Fruit fly (Drosophila melanogaster): Measurements from ENCODE around the gene Osi17.

DNA sequence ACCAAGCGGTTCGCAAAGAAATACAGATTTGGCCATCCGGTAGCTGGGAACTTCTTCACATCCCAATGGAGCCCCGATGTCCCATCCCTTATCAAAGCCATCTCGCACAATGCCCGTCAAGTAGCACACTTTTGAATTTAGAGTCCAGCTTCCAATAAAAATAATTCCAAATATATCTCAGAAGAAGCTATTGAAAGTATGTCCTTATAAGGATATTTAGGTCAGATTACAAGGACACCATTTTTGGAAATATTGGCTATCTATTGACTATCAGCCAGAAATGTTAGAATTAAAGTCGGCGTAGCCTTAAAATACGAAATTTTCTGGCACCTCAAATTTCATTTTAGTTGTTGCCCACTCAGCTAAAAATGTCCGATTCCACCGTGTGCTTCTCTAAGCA, 31.1 kb downstream of the Osi17 start, which contains the start of gene CG10298:
- TF ChIP-seq psq (optimal IDR thresholded peaks at IDR 0.05), result no peak
- TF ChIP-seq pan (optimal IDR thresholded peaks at IDR 0.05), result no peak
- no peak for TF ChIP-seq usp (GFP tag; optimal IDR thresholded peaks at IDR 0.05)
- no peak for TF ChIP-seq CG8478 (optimal IDR thresholded peaks at IDR 0.05)
- TF ChIP-seq EcR (GFP tag; optimal IDR thresholded peaks at IDR 0.05), result no peak
- TF ChIP-seq Dll (optimal IDR thresholded peaks at IDR 0.05), result no peak
